Worm (Caenorhabditis elegans) whole organism, L1 larva: ENCODE results near the gene F35F10.13.
"Not testable (repeated sequence)": the region's sequence is repeated elsewhere in the genome, so short reads cannot be mapped to it uniquely, and the experiment has no call there.

Experiments used
- C04F5.9 ChIP-seq: sonication (generic microtip); optimal IDR thresholded peaks from 2 replicates; lab custom pipeline; 2016; ENCODE audit warnings: missing genetic modification characterization, missing compliant biosample characterization
- C16A3.4 ChIP-seq: fragments of 150-350 bp; optimal IDR thresholded peaks from 2 replicates; lab custom pipeline; 2014; ENCODE audit warnings: missing biosample characterization, missing genetic modification characterization
- C34B4.2 ChIP-seq: sonication (generic microtip); optimal IDR thresholded peaks from 2 replicates; lab custom pipeline; 2017; ENCODE audit warnings: mild to moderate bottlenecking, missing genetic modification characterization, missing compliant biosample characterization
- F16B12.6 ChIP-seq: fragments of 150-350 bp; optimal IDR thresholded peaks from 2 replicates; lab custom pipeline; 2014; ENCODE audit warnings: missing biosample characterization, missing genetic modification characterization
- Y116A8C.19 ChIP-seq: sonication (generic microtip); optimal IDR thresholded peaks from 2 replicates; lab custom pipeline; 2016; ENCODE audit warnings: missing compliant biosample characterization, missing genetic modification characterization, borderline replicate concordance
- alr-1 ChIP-seq: fragments of 200-800 bp; sonication (Bioruptor generic); optimal IDR thresholded peaks from 2 replicates; lab custom pipeline; 2018; ENCODE audit warnings: borderline replicate concordance, mild to moderate bottlenecking, missing genetic modification characterization, missing compliant biosample characterization
- blmp-1 ChIP-seq: fragments of 150-350 bp; optimal IDR thresholded peaks from 2 replicates; lab custom pipeline; 2014; ENCODE audit warnings: missing biosample characterization, missing genetic modification characterization
- ceh-63 ChIP-seq: fragments of 200-800 bp; sonication (Bioruptor generic); optimal IDR thresholded peaks from 2 replicates; lab custom pipeline; 2018; ENCODE audit warnings: mild to moderate bottlenecking, missing genetic modification characterization, missing compliant biosample characterization
- ceh-82 ChIP-seq, 3 experiments: fragments of 150-350 bp in 1 of 3; sonication (generic microtip) in 2 of 3; optimal IDR thresholded peaks; 2 replicates each; lab custom pipeline; 2014 to 2017; ENCODE audit warnings: missing biosample characterization in 3 of 3, missing genetic modification characterization in 3 of 3
- ceh-88 ChIP-seq: fragments of 200-800 bp; sonication (Bioruptor generic); IDR thresholded peaks from 2 replicates; pipeline ENCODE4 v1.3.6; 2022; ENCODE audit warnings: missing genetic modification characterization, missing compliant biosample characterization
- ces-1 ChIP-seq: fragments of 150-350 bp; optimal IDR thresholded peaks from 2 replicates; lab custom pipeline; 2014; ENCODE audit warnings: missing biosample characterization, missing genetic modification reagents, missing genetic modification characterization
- dpl-1 ChIP-seq, 3 experiments: fragments of 150-350 bp in 2 of 3; sonication (generic microtip) in 1 of 3; optimal IDR thresholded peaks; 2 replicates each; lab custom pipeline; 2014 to 2017; ENCODE audit warnings: missing biosample characterization in 3 of 3, missing genetic modification characterization in 3 of 3, missing genetic modification reagents in 3 of 3
- efl-1 ChIP-seq, 4 experiments: fragments of 150-350 bp; optimal IDR thresholded peaks in 3 of 4; peaks in 1 of 4; 1 replicate in 1 of 4; 2 replicates in 3 of 4; lab custom pipeline; 2014; ENCODE audit warnings: missing biosample characterization in 2 of 4, missing genetic modification characterization in 2 of 4, missing genetic modification reagents in 2 of 4
- efl-3 ChIP-seq: fragments of 200-800 bp; sonication (Bioruptor generic); optimal IDR thresholded peaks from 2 replicates; lab custom pipeline; 2018; ENCODE audit warnings: mild to moderate bottlenecking, missing genetic modification characterization, missing compliant biosample characterization
- elt-2 ChIP-seq: sonication (generic microtip); optimal IDR thresholded peaks from 2 replicates; lab custom pipeline; 2016; ENCODE audit warnings: missing genetic modification characterization, mild to moderate bottlenecking, inconsistent platforms, missing compliant biosample characterization, missing genetic modification reagents
- elt-3 ChIP-seq, 6 experiments: fragments of 150-350 bp in 1 of 6; sonication (generic microtip); optimal IDR thresholded peaks; 2 replicates each; lab custom pipeline; 2017 to 2018; ENCODE audit warnings: missing biosample characterization in 6 of 6, missing genetic modification characterization in 6 of 6, inconsistent platforms in 1 of 6
- fkh-4 ChIP-seq: sonication (generic microtip); optimal IDR thresholded peaks from 2 replicates; lab custom pipeline; 2016; ENCODE audit warnings: missing compliant biosample characterization, missing genetic modification characterization, borderline replicate concordance
- fkh-8 ChIP-seq: sonication (generic microtip); optimal IDR thresholded peaks from 2 replicates; lab custom pipeline; 2016; ENCODE audit warnings: mild to moderate bottlenecking, missing genetic modification characterization, missing compliant biosample characterization
- grh-1 ChIP-seq: fragments of 200-800 bp; sonication (Bioruptor generic); IDR thresholded peaks from 2 replicates; pipeline ENCODE4 v1.3.6; 2022; ENCODE audit warnings: missing genetic modification reagents, missing genetic modification characterization, missing compliant biosample characterization
- jun-1 ChIP-seq: fragments of 150-350 bp; optimal IDR thresholded peaks from 2 replicates; lab custom pipeline; 2014; ENCODE audit warnings: missing biosample characterization, missing genetic modification reagents, missing genetic modification characterization
- lin-14 ChIP-seq: fragments of 200-800 bp; sonication (Bioruptor generic); optimal IDR thresholded peaks from 2 replicates; lab custom pipeline; 2018; ENCODE audit warnings: mild to moderate bottlenecking, missing genetic modification characterization, moderate library complexity, missing compliant biosample characterization
- lin-39 ChIP-seq: fragments of 150-350 bp; optimal IDR thresholded peaks from 2 replicates; lab custom pipeline; 2014; ENCODE audit warnings: missing biosample characterization, missing genetic modification reagents, missing genetic modification characterization
- lsy-2 ChIP-seq, 2 experiments: fragments of 150-350 bp; optimal IDR thresholded peaks; 2 replicates each; lab custom pipeline; 2014; ENCODE audit warnings: missing biosample characterization in 2 of 2, missing genetic modification characterization in 2 of 2
- mef-2 ChIP-seq: fragments of 150-350 bp; optimal IDR thresholded peaks from 2 replicates; lab custom pipeline; 2014; ENCODE audit warnings: missing biosample characterization, missing genetic modification characterization
- nhr-11 ChIP-seq: fragments of 150-350 bp; optimal IDR thresholded peaks from 2 replicates; lab custom pipeline; 2014; ENCODE audit warnings: missing biosample characterization, missing genetic modification characterization
- nhr-19 ChIP-seq: fragments of 200-800 bp; sonication (Bioruptor generic); conservative IDR thresholded peaks from 2 replicates; pipeline ENCODE4 v1.3.6; 2022; ENCODE audit warnings: missing genetic modification characterization, missing compliant biosample characterization
- nhr-20 ChIP-seq: sonication (generic microtip); optimal IDR thresholded peaks from 2 replicates; lab custom pipeline; 2016; ENCODE audit warnings: mild to moderate bottlenecking, missing genetic modification characterization, missing compliant biosample characterization
- nhr-47 ChIP-seq: sonication (generic microtip); optimal IDR thresholded peaks from 2 replicates; lab custom pipeline; 2016; ENCODE audit warnings: mild to moderate bottlenecking, missing genetic modification characterization, moderate library complexity, missing compliant biosample characterization
- nhr-71 ChIP-seq: sonication (generic microtip); optimal IDR thresholded peaks from 2 replicates; lab custom pipeline; 2016; ENCODE audit warnings: mild to moderate bottlenecking, missing genetic modification characterization, moderate library complexity, missing compliant biosample characterization
- nhr-77 ChIP-seq: fragments of 150-350 bp; optimal IDR thresholded peaks from 2 replicates; lab custom pipeline; 2014; ENCODE audit warnings: missing biosample characterization, missing genetic modification characterization
- nhr-90 ChIP-seq: sonication (generic microtip); optimal IDR thresholded peaks from 2 replicates; lab custom pipeline; 2016; ENCODE audit warnings: mild to moderate bottlenecking, missing genetic modification characterization, missing compliant biosample characterization; ENCODE audit not compliant: poor library complexity
- rnt-1 ChIP-seq: sonication (generic microtip); optimal IDR thresholded peaks from 2 replicates; lab custom pipeline; 2016; ENCODE audit warnings: mild to moderate bottlenecking, missing genetic modification characterization, moderate library complexity, missing compliant biosample characterization
- skn-1 ChIP-seq: fragments of 150-350 bp; optimal IDR thresholded peaks from 2 replicates; lab custom pipeline; 2014; ENCODE audit warnings: missing biosample characterization, missing genetic modification characterization
- snpc-4 ChIP-seq: fragments of 150-350 bp; optimal IDR thresholded peaks from 2 replicates; lab custom pipeline; 2014; ENCODE audit warnings: missing biosample characterization, missing genetic modification characterization
- snu-23 ChIP-seq: sonication (generic microtip); optimal IDR thresholded peaks from 2 replicates; lab custom pipeline; 2016; ENCODE audit warnings: missing genetic modification characterization, missing compliant biosample characterization
- sox-4 ChIP-seq: sonication (generic microtip); optimal IDR thresholded peaks from 2 replicates; lab custom pipeline; 2016; ENCODE audit warnings: missing genetic modification characterization, missing compliant biosample characterization
- sptf-1 ChIP-seq: fragments of 150-350 bp; optimal IDR thresholded peaks from 2 replicates; lab custom pipeline; 2014; ENCODE audit warnings: missing biosample characterization, missing genetic modification characterization
- tbx-2 ChIP-seq: sonication (generic microtip); optimal IDR thresholded peaks from 2 replicates; lab custom pipeline; 2016; ENCODE audit warnings: missing genetic modification characterization, missing compliant biosample characterization
- unc-30 ChIP-seq: sonication (generic microtip); optimal IDR thresholded peaks from 2 replicates; lab custom pipeline; 2017; ENCODE audit warnings: missing biosample characterization, missing genetic modification characterization
- unc-62 ChIP-seq: fragments of 150-350 bp; optimal IDR thresholded peaks from 2 replicates; lab custom pipeline; 2014; ENCODE audit warnings: missing biosample characterization, missing genetic modification reagents, missing genetic modification characterization
- unc-86 ChIP-seq: sonication (generic microtip); optimal IDR thresholded peaks from 2 replicates; lab custom pipeline; 2016; ENCODE audit warnings: missing genetic modification characterization, missing compliant biosample characterization
- xbp-1 ChIP-seq: sonication (generic microtip); optimal IDR thresholded peaks from 2 replicates; lab custom pipeline; 2016; ENCODE audit warnings: missing genetic modification characterization, missing compliant biosample characterization
- zip-4 ChIP-seq: fragments of 200-800 bp; sonication (Bioruptor generic); optimal IDR thresholded peaks from 2 replicates; lab custom pipeline; 2018; ENCODE audit warnings: mild to moderate bottlenecking, missing genetic modification characterization, moderate library complexity, missing compliant biosample characterization
- ztf-4 ChIP-seq: fragments of 150-350 bp; optimal IDR thresholded peaks from 2 replicates; lab custom pipeline; 2014; ENCODE audit warnings: missing biosample characterization, missing genetic modification characterization

Gene F35F10.13

DNA sequence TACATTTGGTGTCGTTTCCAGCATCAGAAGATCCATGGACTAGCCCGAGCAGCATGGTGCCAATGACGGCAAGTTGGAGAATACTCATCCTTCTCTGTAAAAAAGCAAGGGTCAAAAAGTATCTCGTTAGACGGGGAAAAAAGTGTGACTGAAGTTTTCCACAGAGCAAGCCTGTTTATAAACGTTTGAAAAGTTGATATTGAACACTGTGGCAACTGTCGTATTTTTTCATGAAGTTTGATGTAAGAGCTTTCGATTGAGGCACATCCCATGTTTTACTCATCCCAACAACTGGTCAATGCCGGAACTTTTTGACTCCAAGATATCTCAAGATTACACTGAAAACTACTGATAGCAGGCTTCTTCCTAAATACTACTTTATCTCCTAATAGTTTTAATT lies at the start of gene F35F10.13:
TSS of gene F35F10.13 (minus strand) at position 101 of the 400 bp plus-strand sequence.
- TF ChIP-seq nhr-71 (tag; lab: Kevin White, UChicago) (no peak), elt-2 (no peak), lin-39 (tag; lab: Kevin White, UChicago) (no peak), C04F5.9 (tag; lab: Kevin White, UChicago) (no peak), zip-4 (GFP tag; lab: Kevin White, UChicago) (no peak), nhr-11 (tag; lab: Kevin White, UChicago) (no peak), unc-30 (tag; lab: Kevin White, UChicago) (no peak), unc-62 (GFP tag; lab: Kevin White, UChicago) (no peak), xbp-1 (tag; lab: Kevin White, UChicago) (no peak), fkh-8 (no peak), C16A3.4 (tag; lab: Kevin White, UChicago) (no peak)

DNA sequence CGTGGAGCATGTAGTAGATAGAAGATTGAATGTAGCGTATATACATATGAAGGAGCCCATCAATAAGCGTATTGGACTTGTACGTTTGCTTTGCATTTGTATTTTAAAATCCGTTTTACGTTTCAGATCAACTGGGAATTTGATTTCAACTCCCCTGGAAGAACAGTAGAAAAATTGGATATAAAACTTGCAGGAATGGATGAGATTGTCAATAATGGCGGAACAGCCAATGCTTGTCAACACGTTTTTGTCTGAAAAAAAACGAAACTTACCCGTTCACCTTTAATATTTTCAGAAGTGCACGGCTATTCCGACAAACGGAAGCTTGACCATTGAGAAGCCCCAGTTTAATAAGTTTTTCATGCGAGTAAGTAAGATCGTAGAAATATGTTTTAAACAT lies 48.9 kb upstream of the F35F10.13 start, which contains the start of gene C04E12.2:
TSS of gene C04E12.2 (plus strand) at position 301 of the 400 bp plus-strand sequence.
- TF ChIP-seq elt-2; fkh-4 (tag; lab: Kevin White, UChicago); C04F5.9 (tag; lab: Kevin White, UChicago): not testable (repeated sequence)
- TF ChIP-seq, all 84 proteins: peak for 0; not testable (repeated sequence) for 84

DNA sequence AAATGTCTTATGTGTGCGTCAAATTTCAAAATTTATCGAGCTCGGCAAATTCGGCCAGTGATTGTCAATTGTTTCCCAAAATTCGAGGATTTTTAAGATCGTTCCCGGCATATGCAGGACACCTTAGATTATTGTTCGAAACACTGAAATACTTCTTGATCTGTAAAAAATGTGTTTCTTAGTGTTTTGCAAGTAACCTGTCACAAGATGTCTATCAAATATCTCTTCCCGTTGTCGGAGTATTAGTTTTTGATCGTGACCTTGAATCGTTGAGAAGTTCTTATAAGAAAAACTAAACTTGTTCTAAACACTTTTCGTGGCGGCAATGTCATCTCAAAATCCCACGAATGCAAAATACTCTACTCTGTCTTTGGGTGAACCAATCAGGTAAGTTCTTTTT lies 43.6 kb upstream of the F35F10.13 start, which contains the start of gene C04E12.4:
TSS of gene C04E12.4 (plus strand) at position 301 of the 400 bp plus-strand sequence.
- no peak for TF ChIP-seq zip-4 (GFP tag; lab: Kevin White, UChicago)
- no peak for TF ChIP-seq dpl-1 (GFP tag; optimal IDR thresholded peaks at IDR 0.05; lab: Kevin White, UChicago)
- TF ChIP-seq skn-1 (tag; lab: Kevin White, UChicago) = no peak
- no peak for TF ChIP-seq efl-3
- peak in 1 of 6 experiments; percentile 38 for TF ChIP-seq elt-3 (tag; optimal IDR thresholded peaks at IDR 0.05; lab: Kevin White, UChicago)
- no peak for TF ChIP-seq ces-1 (GFP tag; lab: Kevin White, UChicago)
- TF ChIP-seq ceh-88 (GFP tag; lab: Robert Waterston, UW) = no peak
- no peak for TF ChIP-seq nhr-77
- TF ChIP-seq nhr-19 (GFP tag; lab: Robert Waterston, UW) = no peak
- no peak for TF ChIP-seq Y116A8C.19
- no peak for TF ChIP-seq sptf-1
- TF ChIP-seq ceh-82 (tag; optimal IDR thresholded peaks at IDR 0.05; lab: Kevin White, UChicago) = no peak
- TF ChIP-seq nhr-20 (tag; lab: Kevin White, UChicago) = peak; percentile 16
- no peak for TF ChIP-seq rnt-1 (tag; lab: Kevin White, UChicago)
- TF ChIP-seq C34B4.2 (tag; lab: Kevin White, UChicago) = no peak
- TF ChIP-seq F16B12.6 (tag; lab: Kevin White, UChicago) = no peak
- TF ChIP-seq grh-1 (GFP tag; lab: Robert Waterston, UW) = no peak
- no peak for TF ChIP-seq lin-14 (GFP tag; lab: Kevin White, UChicago)
- no peak for TF ChIP-seq efl-1 (optimal IDR thresholded peaks at IDR 0.05; lab: Kevin White, UChicago)
- peak in 1 of 2 experiments; percentile 47 for TF ChIP-seq efl-1 (GFP tag; optimal IDR thresholded peaks at IDR 0.05 in 1 of 2; lab: Kevin White, UChicago)
- no peak for TF ChIP-seq nhr-71 (tag; lab: Kevin White, UChicago)
- no peak for TF ChIP-seq blmp-1 (tag; lab: Kevin White, UChicago)
- TF ChIP-seq ztf-4 (tag; lab: Kevin White, UChicago) = no peak
- TF ChIP-seq, all 84 proteins: peak for 3

DNA sequence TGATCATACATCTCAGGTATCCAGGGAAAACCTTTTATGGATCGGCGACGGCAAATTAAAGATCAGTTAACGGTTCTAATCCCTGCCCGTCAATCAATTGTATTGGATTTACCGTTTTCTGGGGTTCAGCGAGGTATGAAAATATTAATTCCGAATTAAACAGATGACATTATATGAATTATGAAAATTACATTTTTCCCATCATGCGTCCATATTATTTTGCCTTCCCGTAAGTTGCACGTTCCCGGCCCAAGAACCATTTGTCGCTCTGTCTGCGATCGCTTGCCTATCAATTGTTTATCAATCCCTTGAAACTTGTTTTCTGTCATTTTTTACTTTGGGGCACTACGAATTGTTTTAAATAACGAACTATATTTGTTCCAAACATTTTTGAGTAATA lies 42.8 kb upstream of the F35F10.13 start:
- no peak for TF ChIP-seq mef-2
- no peak for TF ChIP-seq unc-62 (GFP tag; lab: Kevin White, UChicago)
- TF ChIP-seq F16B12.6 (tag; lab: Kevin White, UChicago) = no peak
- no peak for TF ChIP-seq snpc-4 (tag; lab: Kevin White, UChicago)
- no peak for TF ChIP-seq tbx-2
- TF ChIP-seq nhr-90 (tag; lab: Kevin White, UChicago) = no peak
- no peak for TF ChIP-seq unc-86 (tag; lab: Kevin White, UChicago)
- no peak for TF ChIP-seq nhr-47 (tag; lab: Kevin White, UChicago)
- TF ChIP-seq lsy-2 (tag; optimal IDR thresholded peaks at IDR 0.05; lab: Kevin White, UChicago) = no peak
- TF ChIP-seq dpl-1 (GFP tag; optimal IDR thresholded peaks at IDR 0.05; lab: Kevin White, UChicago) = no peak
- no peak for TF ChIP-seq jun-1 (tag; lab: Kevin White, UChicago)
- no peak for TF ChIP-seq snu-23 (GFP tag; lab: Kevin White, UChicago)
- no peak for TF ChIP-seq ceh-63 (GFP tag; lab: Kevin White, UChicago)
- TF ChIP-seq sox-4 = no peak
- TF ChIP-seq nhr-19 (GFP tag; lab: Robert Waterston, UW) = no peak
- TF ChIP-seq alr-1 (tag; lab: Kevin White, UChicago) = no peak
- TF ChIP-seq, all 84 proteins: peak for 0
